Worm (Caenorhabditis elegans) whole organism, L1 larva: ENCODE results near the gene ZC504.1.
A peak's percentile ranks its signal among the peaks of the same experiment; 100 is the strongest.

Experiments
- C04F5.9 ChIP-seq: sonication (generic microtip); optimal IDR thresholded peaks from 2 replicates; lab custom pipeline; 2016; ENCODE audit warnings: missing genetic modification characterization, missing compliant biosample characterization
- C16A3.4 ChIP-seq: fragments of 150-350 bp; optimal IDR thresholded peaks from 2 replicates; lab custom pipeline; 2014; ENCODE audit warnings: missing biosample characterization, missing genetic modification characterization
- C34B4.2 ChIP-seq: sonication (generic microtip); optimal IDR thresholded peaks from 2 replicates; lab custom pipeline; 2017; ENCODE audit warnings: mild to moderate bottlenecking, missing genetic modification characterization, missing compliant biosample characterization
- F16B12.6 ChIP-seq: fragments of 150-350 bp; optimal IDR thresholded peaks from 2 replicates; lab custom pipeline; 2014; ENCODE audit warnings: missing biosample characterization, missing genetic modification characterization
- blmp-1 ChIP-seq: fragments of 150-350 bp; optimal IDR thresholded peaks from 2 replicates; lab custom pipeline; 2014; ENCODE audit warnings: missing biosample characterization, missing genetic modification characterization
- ceh-63 ChIP-seq: fragments of 200-800 bp; sonication (Bioruptor generic); optimal IDR thresholded peaks from 2 replicates; lab custom pipeline; 2018; ENCODE audit warnings: mild to moderate bottlenecking, missing genetic modification characterization, missing compliant biosample characterization
- ceh-8 ChIP-seq: fragments of 200-800 bp; sonication (Bioruptor generic); optimal IDR thresholded peaks from 2 replicates; lab custom pipeline; 2018; ENCODE audit warnings: mild to moderate bottlenecking, missing genetic modification characterization, moderate library complexity, missing compliant biosample characterization
- ces-1 ChIP-seq: fragments of 150-350 bp; optimal IDR thresholded peaks from 2 replicates; lab custom pipeline; 2014; ENCODE audit warnings: missing biosample characterization, missing genetic modification reagents, missing genetic modification characterization
- dsc-1 ChIP-seq: sonication (generic microtip); optimal IDR thresholded peaks from 2 replicates; lab custom pipeline; 2016; ENCODE audit warnings: mild to moderate bottlenecking, missing genetic modification characterization, missing compliant biosample characterization
- efl-1 ChIP-seq, 4 experiments: fragments of 150-350 bp; optimal IDR thresholded peaks in 3 of 4; peaks in 1 of 4; 1 replicate in 1 of 4; 2 replicates in 3 of 4; lab custom pipeline; 2014; ENCODE audit warnings: missing biosample characterization in 2 of 4, missing genetic modification characterization in 2 of 4, missing genetic modification reagents in 2 of 4
- efl-3 ChIP-seq: fragments of 200-800 bp; sonication (Bioruptor generic); optimal IDR thresholded peaks from 2 replicates; lab custom pipeline; 2018; ENCODE audit warnings: mild to moderate bottlenecking, missing genetic modification characterization, missing compliant biosample characterization
- egl-27 ChIP-seq, 2 experiments: fragments of 150-350 bp in 1 of 2; sonication (generic microtip); optimal IDR thresholded peaks; 3 replicates each; lab custom pipeline; 2017 to 2018; ENCODE audit warnings: missing biosample characterization in 2 of 2, missing genetic modification characterization in 2 of 2, missing genetic modification reagents in 2 of 2
- elt-2 ChIP-seq: sonication (generic microtip); optimal IDR thresholded peaks from 2 replicates; lab custom pipeline; 2016; ENCODE audit warnings: missing genetic modification characterization, mild to moderate bottlenecking, inconsistent platforms, missing compliant biosample characterization, missing genetic modification reagents
- ets-5 ChIP-seq: fragments of 200-800 bp; sonication (Bioruptor generic); IDR thresholded peaks from 2 replicates; pipeline ENCODE4 v1.3.6; 2022; ENCODE audit warnings: missing genetic modification characterization, missing compliant biosample characterization
- fkh-10 ChIP-seq: sonication (generic microtip); optimal IDR thresholded peaks from 2 replicates; lab custom pipeline; 2017; ENCODE audit warnings: missing biosample characterization, missing genetic modification reagents, missing genetic modification characterization
- fkh-4 ChIP-seq: sonication (generic microtip); optimal IDR thresholded peaks from 2 replicates; lab custom pipeline; 2016; ENCODE audit warnings: missing compliant biosample characterization, missing genetic modification characterization, borderline replicate concordance
- fos-1 ChIP-seq: fragments of 150-350 bp; optimal IDR thresholded peaks from 2 replicates; lab custom pipeline; 2014; ENCODE audit warnings: missing biosample characterization, missing genetic modification characterization
- grh-1 ChIP-seq: fragments of 200-800 bp; sonication (Bioruptor generic); IDR thresholded peaks from 2 replicates; pipeline ENCODE4 v1.3.6; 2022; ENCODE audit warnings: missing genetic modification reagents, missing genetic modification characterization, missing compliant biosample characterization
- hlh-4 ChIP-seq: sonication (generic microtip); optimal IDR thresholded peaks from 2 replicates; lab custom pipeline; 2016; ENCODE audit warnings: mild to moderate bottlenecking, missing genetic modification characterization, missing compliant biosample characterization
- hpl-2 ChIP-seq: fragments of 150-350 bp; optimal IDR thresholded peaks from 2 replicates; lab custom pipeline; 2014; ENCODE audit warnings: missing biosample characterization, missing genetic modification reagents, missing genetic modification characterization
- irx-1 ChIP-seq: sonication (generic microtip); optimal IDR thresholded peaks from 2 replicates; lab custom pipeline; 2016; ENCODE audit warnings: missing genetic modification characterization, missing compliant biosample characterization
- jun-1 ChIP-seq: fragments of 150-350 bp; optimal IDR thresholded peaks from 2 replicates; lab custom pipeline; 2014; ENCODE audit warnings: missing biosample characterization, missing genetic modification reagents, missing genetic modification characterization
- lin-13 ChIP-seq: fragments of 150-350 bp; optimal IDR thresholded peaks from 2 replicates; lab custom pipeline; 2014; ENCODE audit warnings: missing biosample characterization, missing genetic modification reagents, missing genetic modification characterization
- lin-15B ChIP-seq: fragments of 150-350 bp; sonication (generic microtip); optimal IDR thresholded peaks from 3 replicates; lab custom pipeline; 2014; ENCODE audit warnings: missing biosample characterization, missing genetic modification characterization
- lin-35 ChIP-seq, 2 experiments: fragments of 150-350 bp; optimal IDR thresholded peaks; 2 replicates each; lab custom pipeline; 2014; ENCODE audit warnings: missing biosample characterization in 2 of 2, missing genetic modification characterization in 2 of 2, missing genetic modification reagents in 2 of 2
- lin-39 ChIP-seq: fragments of 150-350 bp; optimal IDR thresholded peaks from 2 replicates; lab custom pipeline; 2014; ENCODE audit warnings: missing biosample characterization, missing genetic modification reagents, missing genetic modification characterization
- lsy-2 ChIP-seq, 2 experiments: fragments of 150-350 bp; optimal IDR thresholded peaks; 2 replicates each; lab custom pipeline; 2014; ENCODE audit warnings: missing biosample characterization in 2 of 2, missing genetic modification characterization in 2 of 2
- mab-9 ChIP-seq: fragments of 200-800 bp; sonication (Bioruptor generic); IDR thresholded peaks from 2 replicates; pipeline ENCODE4 v1.3.6; 2022; ENCODE audit warnings: missing genetic modification reagents, missing genetic modification characterization, missing compliant biosample characterization
- mdl-1 ChIP-seq, 2 experiments: fragments of 150-350 bp; optimal IDR thresholded peaks; 2 replicates each; lab custom pipeline; 2014 to 2017; ENCODE audit warnings: missing biosample characterization in 2 of 2, missing genetic modification characterization in 2 of 2, inconsistent platforms in 1 of 2
- mef-2 ChIP-seq: fragments of 150-350 bp; optimal IDR thresholded peaks from 2 replicates; lab custom pipeline; 2014; ENCODE audit warnings: missing biosample characterization, missing genetic modification characterization
- mep-1 ChIP-seq: fragments of 150-350 bp; optimal IDR thresholded peaks from 2 replicates; lab custom pipeline; 2014; ENCODE audit warnings: missing biosample characterization, missing genetic modification characterization
- nhr-11 ChIP-seq: fragments of 150-350 bp; optimal IDR thresholded peaks from 2 replicates; lab custom pipeline; 2014; ENCODE audit warnings: missing biosample characterization, missing genetic modification characterization
- nhr-19 ChIP-seq: fragments of 200-800 bp; sonication (Bioruptor generic); conservative IDR thresholded peaks from 2 replicates; pipeline ENCODE4 v1.3.6; 2022; ENCODE audit warnings: missing genetic modification characterization, missing compliant biosample characterization
- nhr-20 ChIP-seq: sonication (generic microtip); optimal IDR thresholded peaks from 2 replicates; lab custom pipeline; 2016; ENCODE audit warnings: mild to moderate bottlenecking, missing genetic modification characterization, missing compliant biosample characterization
- nhr-28 ChIP-seq: fragments of 150-350 bp; optimal IDR thresholded peaks from 2 replicates; lab custom pipeline; 2014; ENCODE audit warnings: missing biosample characterization, missing genetic modification characterization
- nhr-71 ChIP-seq: sonication (generic microtip); optimal IDR thresholded peaks from 2 replicates; lab custom pipeline; 2016; ENCODE audit warnings: mild to moderate bottlenecking, missing genetic modification characterization, moderate library complexity, missing compliant biosample characterization
- nhr-76 ChIP-seq: sonication (generic microtip); optimal IDR thresholded peaks from 2 replicates; lab custom pipeline; 2017; ENCODE audit warnings: missing biosample characterization, missing genetic modification characterization
- nhr-77 ChIP-seq: fragments of 150-350 bp; optimal IDR thresholded peaks from 2 replicates; lab custom pipeline; 2014; ENCODE audit warnings: missing biosample characterization, missing genetic modification characterization
- nhr-85 ChIP-seq: sonication (generic microtip); peaks from one replicate; lab custom pipeline; 2016; ENCODE audit warnings: missing genetic modification characterization, inconsistent platforms, missing compliant biosample characterization
- nhr-90 ChIP-seq: sonication (generic microtip); optimal IDR thresholded peaks from 2 replicates; lab custom pipeline; 2016; ENCODE audit warnings: mild to moderate bottlenecking, missing genetic modification characterization, missing compliant biosample characterization; ENCODE audit not compliant: poor library complexity
- pag-3 ChIP-seq: sonication (generic microtip); optimal IDR thresholded peaks from 2 replicates; lab custom pipeline; 2017; ENCODE audit warnings: missing genetic modification characterization, mild to moderate bottlenecking, missing compliant biosample characterization, antibody characterized with exemption, borderline replicate concordance; ENCODE audit not compliant: insufficient read depth
- rnt-1 ChIP-seq: sonication (generic microtip); optimal IDR thresholded peaks from 2 replicates; lab custom pipeline; 2016; ENCODE audit warnings: mild to moderate bottlenecking, missing genetic modification characterization, moderate library complexity, missing compliant biosample characterization
- skn-1 ChIP-seq: fragments of 150-350 bp; optimal IDR thresholded peaks from 2 replicates; lab custom pipeline; 2014; ENCODE audit warnings: missing biosample characterization, missing genetic modification characterization
- sox-4 ChIP-seq: sonication (generic microtip); optimal IDR thresholded peaks from 2 replicates; lab custom pipeline; 2016; ENCODE audit warnings: missing genetic modification characterization, missing compliant biosample characterization
- sptf-1 ChIP-seq: fragments of 150-350 bp; optimal IDR thresholded peaks from 2 replicates; lab custom pipeline; 2014; ENCODE audit warnings: missing biosample characterization, missing genetic modification characterization
- swsn-7 ChIP-seq: sonication (generic microtip); optimal IDR thresholded peaks from 2 replicates; lab custom pipeline; 2016; ENCODE audit warnings: missing genetic modification characterization, missing compliant biosample characterization
- unc-130 ChIP-seq: fragments of 150-350 bp; optimal IDR thresholded peaks from 2 replicates; lab custom pipeline; 2017; ENCODE audit warnings: missing biosample characterization, missing genetic modification characterization, inconsistent platforms
- unc-62 ChIP-seq: fragments of 150-350 bp; optimal IDR thresholded peaks from 2 replicates; lab custom pipeline; 2014; ENCODE audit warnings: missing biosample characterization, missing genetic modification reagents, missing genetic modification characterization
- unc-86 ChIP-seq: sonication (generic microtip); optimal IDR thresholded peaks from 2 replicates; lab custom pipeline; 2016; ENCODE audit warnings: missing genetic modification characterization, missing compliant biosample characterization
- unc-98 ChIP-seq: fragments of 200-800 bp; sonication (Bioruptor generic); IDR thresholded peaks from 2 replicates; pipeline ENCODE4 v1.3.6; 2022; ENCODE audit warnings: missing genetic modification characterization, missing compliant biosample characterization
- vab-15 ChIP-seq: sonication (generic microtip); optimal IDR thresholded peaks from 2 replicates; lab custom pipeline; 2017; ENCODE audit warnings: missing genotype, mild to moderate bottlenecking, missing genetic modification characterization, missing compliant biosample characterization
- zag-1 ChIP-seq: fragments of 150-350 bp; optimal IDR thresholded peaks from 2 replicates; lab custom pipeline; 2014; ENCODE audit warnings: missing biosample characterization, missing genetic modification characterization
- zip-4 ChIP-seq: fragments of 200-800 bp; sonication (Bioruptor generic); optimal IDR thresholded peaks from 2 replicates; lab custom pipeline; 2018; ENCODE audit warnings: mild to moderate bottlenecking, missing genetic modification characterization, moderate library complexity, missing compliant biosample characterization

Gene ZC504.1

DNA sequence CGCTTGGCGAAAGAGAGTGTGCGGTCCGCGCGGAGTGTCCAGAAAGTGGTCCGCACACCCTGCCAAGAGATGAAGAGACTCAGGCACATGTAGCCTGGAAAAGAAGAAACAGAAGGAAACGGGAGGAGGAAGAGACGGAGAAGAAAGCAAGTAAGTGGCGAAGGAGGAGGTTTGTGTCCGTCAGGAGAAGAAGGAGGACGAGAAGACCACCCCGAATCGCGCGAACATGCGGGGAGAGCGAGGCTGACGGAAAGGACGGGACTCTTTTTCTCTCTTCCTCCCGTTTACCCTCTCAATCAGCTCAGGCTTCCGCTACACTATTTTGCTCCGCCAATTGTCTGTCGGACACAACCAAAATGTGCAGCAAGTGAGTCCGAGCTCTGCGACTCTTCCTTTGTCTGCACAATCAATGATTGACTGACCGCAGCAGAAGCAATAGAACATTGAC is 28.6 kb downstream of the ZC504.1 start (continued):
- TF ChIP-seq mab-9, result peak; percentile 55
- no peak for TF ChIP-seq nhr-28 (tag; lab: Kevin White, UChicago)
- peak; percentile 16 for TF ChIP-seq fos-1 (tag; lab: Kevin White, UChicago)
- TF ChIP-seq nhr-20 (tag; lab: Kevin White, UChicago), result peak; percentile 32
- peak; percentile 56 for TF ChIP-seq dsc-1
- peak; percentile 45 for TF ChIP-seq jun-1 (tag; lab: Kevin White, UChicago)
- TF ChIP-seq C04F5.9 (tag; lab: Kevin White, UChicago), result no peak
- TF ChIP-seq hpl-2, result no peak
- TF ChIP-seq nhr-85 (tag; lab: Kevin White, UChicago), result no peak
- TF ChIP-seq zip-4 (GFP tag; lab: Kevin White, UChicago), result no peak
- TF ChIP-seq pag-3 (tag; lab: Kevin White, UChicago), result no peak
- TF ChIP-seq lin-35 (GFP tag; optimal IDR thresholded peaks at IDR 0.05; lab: Kevin White, UChicago), result peak in 1 of 2 experiments; percentile 60
- no peak for TF ChIP-seq lin-13
- TF ChIP-seq efl-1 (optimal IDR thresholded peaks at IDR 0.05; lab: Kevin White, UChicago), result peak; percentile 28 to 52
- peak in 1 of 2 experiments; percentile 60 for TF ChIP-seq efl-1 (GFP tag; optimal IDR thresholded peaks at IDR 0.05 in 1 of 2; lab: Kevin White, UChicago)
- no peak for TF ChIP-seq lin-39 (tag; lab: Kevin White, UChicago)
- peak; percentile 61 for TF ChIP-seq blmp-1
- TF ChIP-seq F16B12.6 (tag; lab: Kevin White, UChicago), result no peak
- no peak for TF ChIP-seq lin-15B
- peak; percentile 85 for TF ChIP-seq unc-86 (tag; lab: Kevin White, UChicago)
- TF ChIP-seq C34B4.2 (tag; lab: Kevin White, UChicago), result no peak
- peak; percentile 51 for TF ChIP-seq C16A3.4 (tag; lab: Kevin White, UChicago)
- peak; percentile 58 for TF ChIP-seq nhr-19 (GFP tag; lab: Robert Waterston, UW)
- TF ChIP-seq nhr-90, result no peak
- no peak for TF ChIP-seq fkh-4 (tag; lab: Kevin White, UChicago)
- no peak for TF ChIP-seq mef-2
- TF ChIP-seq irx-1 (tag; lab: Kevin White, UChicago), result peak; percentile 47
- TF ChIP-seq ces-1 (GFP tag; lab: Kevin White, UChicago), result peak; percentile 41
- TF ChIP-seq elt-2, result no peak
- no peak for TF ChIP-seq sox-4 (tag; lab: Kevin White, UChicago)
- no peak for TF ChIP-seq grh-1 (GFP tag; lab: Robert Waterston, UW)
- TF ChIP-seq fkh-10 (GFP tag; lab: Kevin White, UChicago), result peak; percentile 98
- TF ChIP-seq nhr-71, result peak; percentile 82
- no peak for TF ChIP-seq efl-3
- TF ChIP-seq ceh-63 (GFP tag; lab: Kevin White, UChicago), result no peak
- TF ChIP-seq nhr-76 (tag; lab: Kevin White, UChicago), result no peak
- TF ChIP-seq nhr-77 (tag; lab: Kevin White, UChicago), result peak; percentile 25
- TF ChIP-seq hlh-4 (tag; lab: Kevin White, UChicago), result no peak
- TF ChIP-seq unc-130 (tag; lab: Kevin White, UChicago), result peak; percentile 47
- TF ChIP-seq mep-1 (tag; lab: Kevin White, UChicago), result no peak
- peak; percentile 17 for TF ChIP-seq ceh-8
- TF ChIP-seq mdl-1 (tag; optimal IDR thresholded peaks at IDR 0.05; lab: Kevin White, UChicago), result peak in 1 of 2 experiments; percentile 34
- TF ChIP-seq vab-15 (tag; lab: Kevin White, UChicago), result no peak
- no peak for TF ChIP-seq unc-98 (GFP tag; lab: Robert Waterston, UW)
- no peak for TF ChIP-seq egl-27 (tag; optimal IDR thresholded peaks at IDR 0.05; lab: Kevin White, UChicago)
- no peak for TF ChIP-seq ets-5 (GFP tag; lab: Robert Waterston, UW)
- TF ChIP-seq zag-1 (tag; lab: Kevin White, UChicago), result no peak
- TF ChIP-seq sptf-1, result no peak
- no peak for TF ChIP-seq nhr-11 (tag; lab: Kevin White, UChicago)
- TF ChIP-seq skn-1 (tag; lab: Kevin White, UChicago), result peak; percentile 23
- peak; percentile 72 for TF ChIP-seq swsn-7 (tag; lab: Kevin White, UChicago)
- TF ChIP-seq lsy-2 (tag; optimal IDR thresholded peaks at IDR 0.05; lab: Kevin White, UChicago), result peak; percentile 36 to 68
- TF ChIP-seq rnt-1 (tag; lab: Kevin White, UChicago), result peak; percentile 39
- no peak for TF ChIP-seq unc-62 (GFP tag; lab: Kevin White, UChicago)
